Worm (Caenorhabditis elegans) whole organism, L4 larva: Measurements from ENCODE around the gene mps-1.

Experiments used
- D1046.2 ChIP-seq: fragments of 200-800 bp; sonication (Bioruptor generic); IDR thresholded peaks from 2 replicates; pipeline ENCODE4 v1.3.6; 2022; ENCODE audit warnings: missing genetic modification characterization, missing compliant biosample characterization
- T20F7.1 ChIP-seq: fragments of 200-800 bp; sonication (Bioruptor generic); optimal IDR thresholded peaks from 2 replicates; lab custom pipeline; 2018; ENCODE audit warnings: mild to moderate bottlenecking, missing genetic modification characterization, missing compliant biosample characterization
- Y105C5A.15 ChIP-seq: fragments of 200-800 bp; sonication (Bioruptor generic); IDR thresholded peaks from 2 replicates; pipeline ENCODE4 v1.3.6; 2022; ENCODE audit warnings: missing genetic modification characterization, missing compliant biosample characterization
- Y75B8A.6 ChIP-seq: fragments of 200-800 bp; sonication (Bioruptor generic); IDR thresholded peaks from 2 replicates; pipeline ENCODE4 v1.3.6; 2022; ENCODE audit warnings: missing genetic modification reagents, missing genetic modification characterization, missing compliant biosample characterization
- ZK337.2 ChIP-seq: fragments of 200-800 bp; sonication (Bioruptor generic); IDR thresholded peaks from 2 replicates; pipeline ENCODE4 v1.3.6; 2022; ENCODE audit warnings: missing genetic modification reagents, missing genetic modification characterization, missing compliant biosample characterization
- aha-1 ChIP-seq: fragments of 150-350 bp; peaks from one replicate; lab custom pipeline; 2014; ENCODE audit warnings: missing biosample characterization, missing genetic modification characterization
- ceh-28 ChIP-seq: fragments of 150-350 bp; optimal IDR thresholded peaks from 2 replicates; lab custom pipeline; 2014; ENCODE audit warnings: missing biosample characterization, missing genetic modification reagents, missing genetic modification characterization
- ceh-44 ChIP-seq: fragments of 200-800 bp; sonication (Bioruptor generic); IDR thresholded peaks from 2 replicates; pipeline ENCODE4 v1.3.6; 2022; ENCODE audit warnings: missing genetic modification reagents, missing genetic modification characterization, missing compliant biosample characterization
- daf-16 ChIP-seq, 3 experiments: sonication (generic microtip); optimal IDR thresholded peaks; 2 replicates each; lab custom pipeline; 2016 to 2017; ENCODE audit warnings: missing genetic modification characterization in 3 of 3, missing genetic modification reagents in 3 of 3, mild to moderate bottlenecking in 2 of 3, missing compliant biosample characterization in 2 of 3, missing biosample characterization in 1 of 3, moderate library complexity in 1 of 3
- duxl-1 ChIP-seq: sonication (generic microtip); optimal IDR thresholded peaks from 2 replicates; lab custom pipeline; 2016; ENCODE audit warnings: mild to moderate bottlenecking, missing genetic modification characterization, moderate library complexity, missing compliant biosample characterization; ENCODE audit not compliant: poor library complexity
- egl-27 ChIP-seq: sonication (generic microtip); optimal IDR thresholded peaks from 3 replicates; lab custom pipeline; 2017; ENCODE audit warnings: missing biosample characterization, missing genetic modification reagents, missing genetic modification characterization
- egl-43 ChIP-seq: fragments of 200-800 bp; sonication (Bioruptor generic); IDR thresholded peaks from 2 replicates; pipeline ENCODE4 v1.3.6; 2022; ENCODE audit warnings: missing genetic modification reagents, missing genetic modification characterization, missing compliant biosample characterization
- gei-8 ChIP-seq: fragments of 200-800 bp; sonication (Bioruptor generic); optimal IDR thresholded peaks from 2 replicates; lab custom pipeline; 2018; ENCODE audit warnings: mild to moderate bottlenecking, missing genetic modification characterization, missing compliant biosample characterization
- hlh-11 ChIP-seq: fragments of 200-800 bp; sonication (Bioruptor generic); optimal IDR thresholded peaks from 2 replicates; lab custom pipeline; 2018; ENCODE audit warnings: mild to moderate bottlenecking, missing genetic modification characterization, missing compliant biosample characterization
- hlh-30 ChIP-seq: sonication (generic microtip); optimal IDR thresholded peaks from 2 replicates; lab custom pipeline; 2017; ENCODE audit warnings: antibody characterized with exemption, mild to moderate bottlenecking, missing genetic modification characterization, missing compliant biosample characterization; ENCODE audit not compliant: insufficient read depth
- lin-29 ChIP-seq: fragments of 200-800 bp; sonication (Bioruptor generic); IDR thresholded peaks from 2 replicates; pipeline ENCODE4 v1.3.6; 2022; ENCODE audit warnings: missing genetic modification reagents, missing genetic modification characterization, missing compliant biosample characterization
- madf-5 ChIP-seq, 2 experiments: fragments of 200-800 bp; sonication (Bioruptor generic); IDR thresholded peaks; 2 replicates each; pipeline ENCODE4 v1.3.6; 2022; ENCODE audit warnings: missing compliant biosample characterization in 2 of 2, missing genetic modification characterization in 2 of 2
- madf-9 ChIP-seq: fragments of 200-800 bp; sonication (Bioruptor generic); conservative IDR thresholded peaks from 2 replicates; pipeline ENCODE4 v1.3.6; 2022; ENCODE audit warnings: missing genetic modification reagents, missing genetic modification characterization, missing compliant biosample characterization
- mdt-29 ChIP-seq: fragments of 200-800 bp; sonication (Bioruptor generic); IDR thresholded peaks from 2 replicates; pipeline ENCODE4 v1.3.6; 2022; ENCODE audit warnings: missing genetic modification reagents, missing genetic modification characterization, missing compliant biosample characterization
- nhr-11 ChIP-seq: fragments of 150-350 bp; optimal IDR thresholded peaks from 2 replicates; lab custom pipeline; 2014; ENCODE audit warnings: missing biosample characterization, missing genetic modification characterization
- nhr-111 ChIP-seq: fragments of 200-800 bp; sonication (Bioruptor generic); optimal IDR thresholded peaks from 2 replicates; lab custom pipeline; 2018; ENCODE audit warnings: mild to moderate bottlenecking, missing genetic modification characterization, missing compliant biosample characterization
- nhr-25 ChIP-seq: sonication (generic microtip); optimal IDR thresholded peaks from 2 replicates; lab custom pipeline; 2017; ENCODE audit warnings: missing genetic modification characterization, mild to moderate bottlenecking, missing compliant biosample characterization, antibody characterized with exemption, moderate library complexity, borderline replicate concordance; ENCODE audit not compliant: insufficient read depth
- nhr-28 ChIP-seq: fragments of 150-350 bp; optimal IDR thresholded peaks from 2 replicates; lab custom pipeline; 2014; ENCODE audit warnings: missing biosample characterization, missing genetic modification characterization
- pqm-1 ChIP-seq: sonication (generic microtip); optimal IDR thresholded peaks from 2 replicates; lab custom pipeline; 2017; ENCODE audit warnings: missing biosample characterization, missing genetic modification characterization
- skn-1 ChIP-seq: fragments of 150-350 bp; optimal IDR thresholded peaks from 2 replicates; lab custom pipeline; 2014; ENCODE audit warnings: missing biosample characterization, missing genetic modification characterization
- snpc-1.2 ChIP-seq: fragments of 200-800 bp; sonication (Bioruptor generic); IDR thresholded peaks from 2 replicates; pipeline ENCODE4 v1.3.6; 2022; ENCODE audit warnings: missing genetic modification reagents, missing genetic modification characterization, missing compliant biosample characterization
- spr-1 ChIP-seq: sonication (generic microtip); optimal IDR thresholded peaks from 2 replicates; lab custom pipeline; 2016; ENCODE audit warnings: mild to moderate bottlenecking, missing genetic modification characterization, missing compliant biosample characterization
- unc-39 ChIP-seq: sonication (generic microtip); optimal IDR thresholded peaks from 2 replicates; lab custom pipeline; 2017; ENCODE audit warnings: missing biosample characterization, missing genetic modification characterization
- unc-62 ChIP-seq, 3 experiments: fragments of 150-350 bp in 1 of 3; sonication (generic microtip); optimal IDR thresholded peaks in 2 of 3; peaks in 1 of 3; 1 replicate in 1 of 3; 2 replicates in 2 of 3; lab custom pipeline; 2014 to 2017; ENCODE audit warnings: missing biosample characterization in 3 of 3, missing genetic modification characterization in 3 of 3, missing genetic modification reagents in 3 of 3, missing genotype in 1 of 3
- zip-2 ChIP-seq: fragments of 150-350 bp; optimal IDR thresholded peaks from 2 replicates; lab custom pipeline; 2014; ENCODE audit warnings: missing biosample characterization, missing genetic modification characterization
- ztf-11 ChIP-seq: fragments of 150-350 bp; optimal IDR thresholded peaks from 2 replicates; lab custom pipeline; 2014; ENCODE audit warnings: missing biosample characterization, missing genetic modification characterization

The mps-1 gene

DNA sequence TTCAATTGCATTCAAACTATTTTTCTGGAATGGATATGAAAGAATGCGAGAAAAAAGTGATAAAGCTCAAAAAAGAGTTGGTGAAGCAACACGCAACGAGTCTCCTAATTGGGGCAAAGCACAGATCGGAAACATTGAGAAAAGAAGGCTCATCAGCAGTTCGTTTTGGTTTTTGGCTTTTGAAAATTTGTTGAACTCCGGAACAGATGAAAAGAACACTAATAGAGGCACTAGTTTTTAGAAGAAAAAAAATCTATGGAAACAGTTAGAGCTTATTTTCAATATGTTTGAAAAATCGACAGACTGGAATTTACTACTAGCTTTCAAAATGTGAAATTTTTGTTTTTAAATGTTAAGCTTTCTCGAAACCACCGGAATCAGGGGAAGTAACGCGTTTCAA lies 17.7 kb upstream of the mps-1 start:
- no peak for TF ChIP-seq nhr-11 (tag; lab: Kevin White, UChicago)
- peak; percentile 70 for TF ChIP-seq aha-1 (tag; lab: Kevin White, UChicago)

DNA sequence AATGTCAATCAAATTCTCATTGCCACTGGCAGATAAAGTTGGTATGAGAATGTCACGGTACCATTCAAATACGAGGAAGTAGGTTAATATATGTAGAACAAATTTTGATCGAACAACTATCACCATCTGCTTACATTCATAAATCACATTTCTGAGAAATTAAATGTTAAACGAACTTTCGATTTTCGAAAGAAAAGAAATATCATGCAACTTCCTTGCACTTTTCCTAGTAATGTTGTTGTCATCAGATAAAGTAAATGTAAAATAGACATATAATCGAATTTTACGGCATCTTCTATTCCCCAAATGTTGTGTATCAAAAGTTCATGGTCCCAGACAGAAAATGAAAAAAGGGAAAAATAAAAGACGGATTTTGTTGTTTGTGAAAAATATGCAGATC lies 17.3 kb upstream of the mps-1 start:
- TF ChIP-seq nhr-25 (tag; lab: Kevin White, UChicago) (no peak), nhr-111 (GFP tag; lab: Kevin White, UChicago) (no peak), zip-2 (tag; lab: Kevin White, UChicago) (no peak), ztf-11 (no peak), egl-43 (GFP tag; lab: Robert Waterston, UW) (no peak), unc-62 (GFP tag; optimal IDR thresholded peaks at IDR 0.05 in 1 of 2; lab: Kevin White, UChicago) (peak in 1 of 2 experiments; percentile 44), unc-62 (tag; optimal IDR thresholded peaks at IDR 0.05; lab: Kevin White, UChicago) (no peak), aha-1 (tag; lab: Kevin White, UChicago) (no peak), Y105C5A.15 (GFP tag; lab: Robert Waterston, UW) (no peak), D1046.2 (no peak)

DNA sequence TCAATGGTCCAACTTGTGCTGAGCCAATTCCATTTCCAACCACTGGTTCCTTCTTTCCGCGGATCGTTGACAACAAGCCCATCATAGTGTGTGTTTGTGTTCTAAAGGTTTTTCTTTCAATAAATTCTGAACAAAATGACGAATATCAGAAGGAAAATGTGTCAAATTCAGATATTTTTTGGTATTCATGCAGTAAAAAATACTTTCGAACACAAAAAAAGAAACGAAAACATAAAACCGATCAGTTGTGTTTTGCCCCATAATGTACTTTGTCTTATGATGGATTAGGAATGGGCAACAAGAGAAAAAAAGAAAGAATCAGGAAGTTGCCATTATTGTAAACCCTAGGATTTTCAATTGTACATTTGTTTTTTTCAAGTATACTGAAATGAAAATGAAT lies 15.0 kb upstream of the mps-1 start, which contains the start of gene glb-10:
TSS of gene glb-10 (minus strand) at position 101 of the 400 bp plus-strand sequence.
- TF ChIP-seq skn-1 (tag; lab: Kevin White, UChicago) (no peak), Y75B8A.6 (GFP tag; lab: Robert Waterston, UW) (no peak), hlh-11 (tag; lab: Kevin White, UChicago) (no peak), ceh-28 (no peak), aha-1 (tag; lab: Kevin White, UChicago) (peak; percentile 80), ztf-11 (no peak)

DNA sequence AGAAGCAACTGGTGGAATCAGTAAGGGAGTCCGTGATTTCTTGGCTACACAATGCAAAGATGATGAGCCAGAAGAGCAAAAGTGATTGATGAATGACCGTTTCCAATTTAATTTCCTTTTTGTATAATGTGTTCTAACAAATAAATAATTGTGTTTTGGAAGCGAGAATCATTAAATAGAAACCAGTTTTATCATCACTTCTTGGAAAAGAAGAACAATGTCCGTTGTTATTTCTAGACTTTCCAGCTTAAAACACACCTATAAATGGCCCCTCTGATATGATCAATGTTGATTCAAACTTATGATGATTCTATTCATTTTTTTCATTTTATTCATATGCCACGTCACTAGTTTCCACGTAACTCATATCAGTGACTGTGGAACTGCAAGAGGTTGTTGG lies 12.0 kb upstream of the mps-1 start, which contains the start of gene C29F5.8:
TSS of gene C29F5.8 (plus strand) at position 301 of the 400 bp plus-strand sequence.
- TF ChIP-seq gei-8 (GFP tag; lab: Kevin White, UChicago) (no peak), mdt-29 (GFP tag; lab: Robert Waterston, UW) (no peak), T20F7.1 (GFP tag; lab: Kevin White, UChicago) (no peak), egl-27 (no peak), pqm-1 (tag; lab: Kevin White, UChicago) (no peak), daf-16 (GFP tag; optimal IDR thresholded peaks at IDR 0.05; lab: Kevin White, UChicago) (no peak), daf-16 (tag; optimal IDR thresholded peaks at IDR 0.05; lab: Kevin White, UChicago) (no peak), spr-1 (no peak), zip-2 (tag; lab: Kevin White, UChicago) (no peak), madf-9 (GFP tag; lab: Robert Waterston, UW) (no peak), lin-29 (GFP tag; lab: Robert Waterston, UW) (no peak), ceh-28 (no peak), hlh-30 (no peak)

DNA sequence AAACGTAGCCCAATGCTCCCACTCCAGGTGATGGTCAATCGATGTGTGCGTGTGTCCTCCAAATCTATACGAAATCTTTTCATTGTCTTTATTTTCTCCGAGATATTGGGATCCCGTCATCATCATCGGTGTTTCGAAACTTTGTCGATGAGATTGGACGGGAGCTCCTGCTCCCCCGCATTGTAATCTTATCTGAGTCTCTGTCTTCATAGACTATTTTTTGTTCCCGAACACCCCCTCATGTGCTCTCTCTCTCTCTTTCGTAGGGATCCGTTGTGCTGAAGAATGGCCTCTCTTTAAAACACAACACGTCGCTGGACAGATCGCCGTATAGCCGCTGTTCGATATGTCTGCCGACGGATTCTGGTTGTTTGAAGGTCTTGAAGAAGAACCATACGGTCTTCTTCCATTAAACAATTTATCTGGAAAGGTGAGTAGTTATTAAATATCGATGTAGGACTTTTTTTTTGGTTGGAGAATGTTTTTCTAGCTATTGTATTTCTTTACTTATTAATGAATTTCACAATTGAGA lies 9.1 kb upstream of the mps-1 start, which contains the start of gene C29F5.1:
TSS of gene C29F5.1 (plus strand) at position 317 of the 532 bp plus-strand sequence.
- TF ChIP-seq ceh-44 (GFP tag; lab: Robert Waterston, UW) (no peak), nhr-11 (tag; lab: Kevin White, UChicago) (peak; percentile 36), snpc-1.2 (GFP tag; lab: Robert Waterston, UW) (no peak), unc-39 (no peak), daf-16 (GFP tag; optimal IDR thresholded peaks at IDR 0.05; lab: Kevin White, UChicago) (peak in 1 of 2 experiments; percentile 18), daf-16 (tag; optimal IDR thresholded peaks at IDR 0.05; lab: Kevin White, UChicago) (no peak), nhr-111 (GFP tag; lab: Kevin White, UChicago) (no peak), duxl-1 (tag; lab: Kevin White, UChicago) (no peak), ZK337.2 (GFP tag; lab: Robert Waterston, UW) (0 out of 2 replicates have a peak, but pooled peaks have one; percentile 41), madf-5 (GFP tag; IDR thresholded peaks at IDR 0.05; lab: Robert Waterston, UW) (no peak), nhr-25 (tag; lab: Kevin White, UChicago) (no peak), nhr-28 (peak; percentile 4), lin-29 (GFP tag; lab: Robert Waterston, UW) (no peak), madf-9 (GFP tag; lab: Robert Waterston, UW) (no peak)
